Fruit fly (Drosophila melanogaster) whole organism, prepupa: ENCODE data around the gene Npc1b.

Experiments used
- CG11294 ChIP-seq: fragments of 200-800 bp; sonication (Bioruptor generic); IDR thresholded peaks from 2 replicates; pipeline ENCODE4 v1.3.6; 2022; ENCODE audit warnings: missing biosample characterization, missing genetic modification characterization
- CG9139 ChIP-seq: fragments of 200-800 bp; sonication (Bioruptor generic); optimal IDR thresholded peaks from 3 replicates; lab custom pipeline; 2017; ENCODE audit warnings: missing biosample characterization, mild to moderate bottlenecking, missing genetic modification characterization
- eg ChIP-seq: fragments of 200-800 bp; sonication (Bioruptor generic); IDR thresholded peaks from 3 replicates; pipeline ENCODE4 v1.3.6; 2022; ENCODE audit warnings: missing biosample characterization, missing genetic modification characterization
- salr ChIP-seq, 2 experiments: fragments of 200-800 bp; sonication (Bioruptor generic); optimal IDR thresholded peaks; 3 replicates each; lab custom pipeline; 2016 to 2018; ENCODE audit warnings: missing biosample characterization in 2 of 2, missing genetic modification characterization in 2 of 2, mild to moderate bottlenecking in 1 of 2
- ss ChIP-seq, 2 experiments: fragments of 200-800 bp; sonication (Bioruptor generic); optimal IDR thresholded peaks; 2 replicates in 1 of 2; 3 replicates in 1 of 2; lab custom pipeline; 2017 to 2018; ENCODE audit warnings: mild to moderate bottlenecking in 2 of 2, missing biosample characterization in 2 of 2, missing genetic modification characterization in 2 of 2, moderate library complexity in 1 of 2

- no peak for TF ChIP-seq eg (GFP tag; lab: Robert Waterston, UW)
- TF ChIP-seq CG9139 (GFP tag; lab: Kevin White, UChicago) = no peak
- no peak for TF ChIP-seq salr (GFP tag; optimal IDR thresholded peaks at IDR 0.05; lab: Kevin White, UChicago)
- no peak for TF ChIP-seq ss (GFP tag; optimal IDR thresholded peaks at IDR 0.05; lab: Kevin White, UChicago)
- no peak for TF ChIP-seq CG11294
Measured at dm6 chrX:20934530-20934929, at the start of gene Npc1b.
